Fruit fly (Drosophila melanogaster): ENCODE measurements around the gene kraken.

kraken gene

DNA sequence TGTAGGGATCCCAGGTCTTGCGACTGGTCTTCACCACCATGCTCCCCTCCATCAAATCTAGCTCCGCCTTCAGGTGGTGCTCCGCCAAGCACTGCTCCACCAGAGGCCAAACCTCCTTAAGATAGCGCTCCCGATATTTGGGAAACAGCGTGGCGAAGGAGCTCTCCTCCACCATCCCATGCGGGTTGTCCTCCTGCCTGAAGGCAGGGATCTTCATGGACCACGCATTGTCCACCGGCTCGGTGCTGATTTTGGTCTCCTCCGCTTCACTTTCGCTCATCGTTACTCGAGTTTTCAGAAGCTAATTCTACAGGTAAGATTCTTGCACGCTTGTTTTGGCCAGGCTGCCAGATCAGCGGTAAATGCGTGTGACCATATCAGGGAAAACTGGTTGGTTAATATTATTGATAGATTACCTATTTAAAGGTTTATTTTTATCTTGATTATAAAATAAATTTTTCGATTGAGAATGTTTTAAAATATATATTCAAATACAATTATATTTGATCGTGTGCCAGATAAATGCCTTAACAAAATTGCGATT, 17.0 kb downstream of the kraken start, which contains the start of gene dbe:
TSS of gene dbe (minus strand) at position 361 of the 544 bp plus-strand sequence.
- peak; percentile 55 for TF ChIP-seq Mnt (GFP tag; optimal IDR thresholded peaks at IDR 0.05)
- no peak for TF ChIP-seq Hr96 (GFP tag; optimal IDR thresholded peaks at IDR 0.05)
- TF ChIP-seq CG7101 (tag; optimal IDR thresholded peaks at IDR 0.05) = peak; percentile 7
- peak; percentile 24 for TF ChIP-seq CG14711 (tag; optimal IDR thresholded peaks at IDR 0.05)
- TF ChIP-seq bab1 (GFP tag; optimal IDR thresholded peaks at IDR 0.05) = peak; percentile 1
- TF ChIP-seq CG33017 (tag; optimal IDR thresholded peaks at IDR 0.05) = peak; percentile 18
- TF ChIP-seq kay (GFP tag; ENCODE audit: borderline replicate concordance) = no peak
- no peak for TF ChIP-seq ovo (GFP tag; optimal IDR thresholded peaks at IDR 0.05)

DNA sequence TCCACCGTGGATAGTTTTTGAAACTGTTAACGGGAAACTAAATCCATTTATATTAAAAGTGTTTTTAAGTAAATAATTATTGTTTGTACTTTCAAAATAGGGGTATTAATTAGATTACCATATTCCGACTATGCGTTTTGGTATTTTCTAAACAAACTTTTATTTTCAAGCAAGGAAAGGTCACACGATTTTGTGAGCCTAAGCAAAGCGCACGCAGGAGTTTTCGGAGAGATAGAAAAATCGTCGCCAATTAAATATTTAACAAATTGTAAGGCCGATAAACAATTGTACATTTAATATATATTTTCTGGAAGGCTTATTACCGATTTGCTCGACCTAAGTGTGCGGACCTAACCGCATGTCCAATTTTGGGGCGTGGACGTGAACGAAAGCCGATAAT, 17.7 kb downstream of the kraken start, which contains the start of gene PNUTS:
TSS of gene PNUTS (plus strand) at position 181 of the 400 bp plus-strand sequence.
- TF ChIP-seq tj (GFP tag; optimal IDR thresholded peaks at IDR 0.05) = no peak
- TF ChIP-seq kay (GFP tag; ENCODE audit: borderline replicate concordance) = no peak
- no peak for TF ChIP-seq CG7045 (GFP tag; optimal IDR thresholded peaks at IDR 0.05)
- no peak for TF ChIP-seq CG11617 (GFP tag; optimal IDR thresholded peaks at IDR 0.05)
- no peak for TF ChIP-seq toe (GFP tag; optimal IDR thresholded peaks at IDR 0.05)
- TF ChIP-seq Crg-1 (GFP tag; optimal IDR thresholded peaks at IDR 0.05) = no peak
- TF ChIP-seq Clk (GFP tag; optimal IDR thresholded peaks at IDR 0.05) = no peak
- TF ChIP-seq CG14711 (tag; optimal IDR thresholded peaks at IDR 0.05) = no peak
- no peak for TF ChIP-seq CG1620 (GFP tag; optimal IDR thresholded peaks at IDR 0.05)
- TF ChIP-seq Mnt (GFP tag; optimal IDR thresholded peaks at IDR 0.05) = no peak
- TF ChIP-seq cnc (optimal IDR thresholded peaks at IDR 0.05) = no peak
- TF ChIP-seq pad (GFP tag; optimal IDR thresholded peaks at IDR 0.05) = no peak
- TF ChIP-seq CG33017 (tag; optimal IDR thresholded peaks at IDR 0.05) = no peak
- TF ChIP-seq CG7101 (tag; optimal IDR thresholded peaks at IDR 0.05) = no peak
- no peak for TF ChIP-seq Hr96 (GFP tag; optimal IDR thresholded peaks at IDR 0.05)

- TF ChIP-seq pad (GFP tag; optimal IDR thresholded peaks at IDR 0.05) (peak; percentile 42), Clk (GFP tag; optimal IDR thresholded peaks at IDR 0.05) (peak; percentile 38), Hr96 (GFP tag; optimal IDR thresholded peaks at IDR 0.05) (peak; percentile 77), CG1620 (GFP tag; optimal IDR thresholded peaks at IDR 0.05) (peak; percentile 51), kay (GFP tag; ENCODE audit: borderline replicate concordance) (no peak), toe (GFP tag; optimal IDR thresholded peaks at IDR 0.05) (peak; percentile 57), cic (GFP tag; optimal IDR thresholded peaks at IDR 0.05) (peak; percentile 0), bab1 (GFP tag; optimal IDR thresholded peaks at IDR 0.05) (peak; percentile 29), CG14711 (tag; optimal IDR thresholded peaks at IDR 0.05) (no peak), cnc (optimal IDR thresholded peaks at IDR 0.05) (no peak), CG11617 (GFP tag; optimal IDR thresholded peaks at IDR 0.05) (peak; percentile 68), CG5204 (GFP tag; optimal IDR thresholded peaks at IDR 0.05) (peak; percentile 63), CG33017 (tag; optimal IDR thresholded peaks at IDR 0.05) (no peak), tj (GFP tag; optimal IDR thresholded peaks at IDR 0.05) (peak; percentile 9), Mnt (GFP tag; optimal IDR thresholded peaks at IDR 0.05) (peak; percentile 50), CG7045 (GFP tag; optimal IDR thresholded peaks at IDR 0.05) (peak; percentile 65), ovo (GFP tag; optimal IDR thresholded peaks at IDR 0.05) (no peak), Crg-1 (GFP tag; optimal IDR thresholded peaks at IDR 0.05) (no peak), CG7101 (tag; optimal IDR thresholded peaks at IDR 0.05) (peak; percentile 52), CG12768 (GFP tag; optimal IDR thresholded peaks at IDR 0.05) (peak; percentile 46)
Measured at dm6 chr2L:870749-871418, 18.3 kb downstream of the kraken start.

dm6 chr2L:871419-871846, 18.9 kb downstream of the kraken start:
- TF ChIP-seq toe (GFP tag; optimal IDR thresholded peaks at IDR 0.05) (peak; percentile 26), CG7101 (tag; optimal IDR thresholded peaks at IDR 0.05) (peak; percentile 10), CG1620 (GFP tag; optimal IDR thresholded peaks at IDR 0.05) (peak; percentile 1), Crg-1 (GFP tag; optimal IDR thresholded peaks at IDR 0.05) (peak; percentile 61), bab1 (GFP tag; optimal IDR thresholded peaks at IDR 0.05) (no peak), pad (GFP tag; optimal IDR thresholded peaks at IDR 0.05) (no peak), Mnt (GFP tag; optimal IDR thresholded peaks at IDR 0.05) (peak; percentile 68), Hr96 (GFP tag; optimal IDR thresholded peaks at IDR 0.05) (peak; percentile 29), CG14711 (tag; optimal IDR thresholded peaks at IDR 0.05) (no peak), CG11617 (GFP tag; optimal IDR thresholded peaks at IDR 0.05) (no peak), cic (GFP tag; optimal IDR thresholded peaks at IDR 0.05) (peak; percentile 7)

- TF ChIP-seq Hr96 (GFP tag; optimal IDR thresholded peaks at IDR 0.05) (no peak), CG12768 (GFP tag; optimal IDR thresholded peaks at IDR 0.05) (no peak), Mnt (GFP tag; optimal IDR thresholded peaks at IDR 0.05) (no peak), kay (GFP tag; ENCODE audit: borderline replicate concordance) (peak; percentile 34), pad (GFP tag; optimal IDR thresholded peaks at IDR 0.05) (no peak), bab1 (GFP tag; optimal IDR thresholded peaks at IDR 0.05) (no peak), CG14711 (tag; optimal IDR thresholded peaks at IDR 0.05) (peak; percentile 75), Clk (GFP tag; optimal IDR thresholded peaks at IDR 0.05) (no peak), toe (GFP tag; optimal IDR thresholded peaks at IDR 0.05) (peak; percentile 17), CG7045 (GFP tag; optimal IDR thresholded peaks at IDR 0.05) (no peak), CG11617 (GFP tag; optimal IDR thresholded peaks at IDR 0.05) (peak; percentile 9), CG1620 (GFP tag; optimal IDR thresholded peaks at IDR 0.05) (no peak), cic (GFP tag; optimal IDR thresholded peaks at IDR 0.05) (no peak), ovo (GFP tag; optimal IDR thresholded peaks at IDR 0.05) (no peak), CG7101 (tag; optimal IDR thresholded peaks at IDR 0.05) (no peak), tj (GFP tag; optimal IDR thresholded peaks at IDR 0.05) (peak; percentile 88), CG33017 (tag; optimal IDR thresholded peaks at IDR 0.05) (no peak), cnc (optimal IDR thresholded peaks at IDR 0.05) (no peak), CG5204 (GFP tag; optimal IDR thresholded peaks at IDR 0.05) (no peak), Crg-1 (GFP tag; optimal IDR thresholded peaks at IDR 0.05) (no peak)
Measured at dm6 chr2L:873724-874504, 21.3 kb downstream of the kraken start.

Data from whole organism, adult.